Worm (Caenorhabditis elegans) whole organism, L1 larva: ENCODE data around the gene C37C3.18.
A peak's percentile ranks its signal among the peaks of the same experiment; 100 is the strongest.

Source experiments
- ceh-82 ChIP-seq, 3 experiments: fragments of 150-350 bp in 1 of 3; sonication (generic microtip) in 2 of 3; optimal IDR thresholded peaks; 2 replicates each; lab custom pipeline; 2014 to 2017; ENCODE audit warnings: missing biosample characterization in 3 of 3, missing genetic modification characterization in 3 of 3
- ceh-90 ChIP-seq: sonication (generic microtip); optimal IDR thresholded peaks from 2 replicates; lab custom pipeline; 2016; ENCODE audit warnings: missing genetic modification characterization, missing compliant biosample characterization
- ces-1 ChIP-seq: fragments of 150-350 bp; optimal IDR thresholded peaks from 2 replicates; lab custom pipeline; 2014; ENCODE audit warnings: missing biosample characterization, missing genetic modification reagents, missing genetic modification characterization
- dpl-1 ChIP-seq, 3 experiments: fragments of 150-350 bp in 2 of 3; sonication (generic microtip) in 1 of 3; optimal IDR thresholded peaks; 2 replicates each; lab custom pipeline; 2014 to 2017; ENCODE audit warnings: missing biosample characterization in 3 of 3, missing genetic modification characterization in 3 of 3, missing genetic modification reagents in 3 of 3
- dsc-1 ChIP-seq: sonication (generic microtip); optimal IDR thresholded peaks from 2 replicates; lab custom pipeline; 2016; ENCODE audit warnings: mild to moderate bottlenecking, missing genetic modification characterization, missing compliant biosample characterization
- efl-1 ChIP-seq, 4 experiments: fragments of 150-350 bp; optimal IDR thresholded peaks in 3 of 4; peaks in 1 of 4; 1 replicate in 1 of 4; 2 replicates in 3 of 4; lab custom pipeline; 2014; ENCODE audit warnings: missing biosample characterization in 2 of 4, missing genetic modification characterization in 2 of 4, missing genetic modification reagents in 2 of 4
- elt-2 ChIP-seq: sonication (generic microtip); optimal IDR thresholded peaks from 2 replicates; lab custom pipeline; 2016; ENCODE audit warnings: missing genetic modification characterization, mild to moderate bottlenecking, inconsistent platforms, missing compliant biosample characterization, missing genetic modification reagents
- elt-3 ChIP-seq, 6 experiments: fragments of 150-350 bp in 1 of 6; sonication (generic microtip); optimal IDR thresholded peaks; 2 replicates each; lab custom pipeline; 2017 to 2018; ENCODE audit warnings: missing biosample characterization in 6 of 6, missing genetic modification characterization in 6 of 6, inconsistent platforms in 1 of 6
- fkh-10 ChIP-seq: sonication (generic microtip); optimal IDR thresholded peaks from 2 replicates; lab custom pipeline; 2017; ENCODE audit warnings: missing biosample characterization, missing genetic modification reagents, missing genetic modification characterization
- fkh-4 ChIP-seq: sonication (generic microtip); optimal IDR thresholded peaks from 2 replicates; lab custom pipeline; 2016; ENCODE audit warnings: missing compliant biosample characterization, missing genetic modification characterization, borderline replicate concordance
- hlh-17 ChIP-seq: fragments of 200-800 bp; sonication (Bioruptor generic); optimal IDR thresholded peaks from 2 replicates; lab custom pipeline; 2018; ENCODE audit warnings: missing genetic modification characterization, mild to moderate bottlenecking, missing compliant biosample characterization, moderate library complexity, borderline replicate concordance
- hpl-2 ChIP-seq: fragments of 150-350 bp; optimal IDR thresholded peaks from 2 replicates; lab custom pipeline; 2014; ENCODE audit warnings: missing biosample characterization, missing genetic modification reagents, missing genetic modification characterization
- isw-1 ChIP-seq: fragments of 200-800 bp; sonication (Bioruptor generic); IDR thresholded peaks from 2 replicates; pipeline ENCODE4 v1.3.6; 2022; ENCODE audit warnings: missing genetic modification characterization, missing compliant biosample characterization
- lin-39 ChIP-seq: fragments of 150-350 bp; optimal IDR thresholded peaks from 2 replicates; lab custom pipeline; 2014; ENCODE audit warnings: missing biosample characterization, missing genetic modification reagents, missing genetic modification characterization
- lir-3 ChIP-seq: sonication (generic microtip); optimal IDR thresholded peaks from 2 replicates; lab custom pipeline; 2016; ENCODE audit warnings: mild to moderate bottlenecking, missing genetic modification characterization, moderate library complexity, missing compliant biosample characterization; ENCODE audit not compliant: poor library complexity
- mef-2 ChIP-seq: fragments of 150-350 bp; optimal IDR thresholded peaks from 2 replicates; lab custom pipeline; 2014; ENCODE audit warnings: missing biosample characterization, missing genetic modification characterization
- mep-1 ChIP-seq: fragments of 150-350 bp; optimal IDR thresholded peaks from 2 replicates; lab custom pipeline; 2014; ENCODE audit warnings: missing biosample characterization, missing genetic modification characterization
- nhr-11 ChIP-seq: fragments of 150-350 bp; optimal IDR thresholded peaks from 2 replicates; lab custom pipeline; 2014; ENCODE audit warnings: missing biosample characterization, missing genetic modification characterization
- nhr-20 ChIP-seq: sonication (generic microtip); optimal IDR thresholded peaks from 2 replicates; lab custom pipeline; 2016; ENCODE audit warnings: mild to moderate bottlenecking, missing genetic modification characterization, missing compliant biosample characterization
- pax-3 ChIP-seq: fragments of 200-800 bp; sonication (Bioruptor generic); optimal IDR thresholded peaks from 2 replicates; lab custom pipeline; 2018; ENCODE audit warnings: mild to moderate bottlenecking, missing genetic modification characterization, moderate library complexity, missing compliant biosample characterization
- rnt-1 ChIP-seq: sonication (generic microtip); optimal IDR thresholded peaks from 2 replicates; lab custom pipeline; 2016; ENCODE audit warnings: mild to moderate bottlenecking, missing genetic modification characterization, moderate library complexity, missing compliant biosample characterization
- snpc-4 ChIP-seq: fragments of 150-350 bp; optimal IDR thresholded peaks from 2 replicates; lab custom pipeline; 2014; ENCODE audit warnings: missing biosample characterization, missing genetic modification characterization
- sox-4 ChIP-seq: sonication (generic microtip); optimal IDR thresholded peaks from 2 replicates; lab custom pipeline; 2016; ENCODE audit warnings: missing genetic modification characterization, missing compliant biosample characterization
- sptf-1 ChIP-seq: fragments of 150-350 bp; optimal IDR thresholded peaks from 2 replicates; lab custom pipeline; 2014; ENCODE audit warnings: missing biosample characterization, missing genetic modification characterization
- sup-37 ChIP-seq: fragments of 200-800 bp; sonication (Bioruptor generic); optimal IDR thresholded peaks from 2 replicates; lab custom pipeline; 2018; ENCODE audit warnings: mild to moderate bottlenecking, missing genetic modification characterization, missing compliant biosample characterization
- tbx-2 ChIP-seq: sonication (generic microtip); optimal IDR thresholded peaks from 2 replicates; lab custom pipeline; 2016; ENCODE audit warnings: missing genetic modification characterization, missing compliant biosample characterization
- tlp-1 ChIP-seq: fragments of 150-350 bp; optimal IDR thresholded peaks from 2 replicates; lab custom pipeline; 2014; ENCODE audit warnings: missing biosample characterization, missing genetic modification characterization
- unc-130 ChIP-seq: fragments of 150-350 bp; optimal IDR thresholded peaks from 2 replicates; lab custom pipeline; 2017; ENCODE audit warnings: missing biosample characterization, missing genetic modification characterization, inconsistent platforms
- unc-30 ChIP-seq: sonication (generic microtip); optimal IDR thresholded peaks from 2 replicates; lab custom pipeline; 2017; ENCODE audit warnings: missing biosample characterization, missing genetic modification characterization
- unc-86 ChIP-seq: sonication (generic microtip); optimal IDR thresholded peaks from 2 replicates; lab custom pipeline; 2016; ENCODE audit warnings: missing genetic modification characterization, missing compliant biosample characterization
- unc-98 ChIP-seq: fragments of 200-800 bp; sonication (Bioruptor generic); IDR thresholded peaks from 2 replicates; pipeline ENCODE4 v1.3.6; 2022; ENCODE audit warnings: missing genetic modification characterization, missing compliant biosample characterization
- vab-15 ChIP-seq: sonication (generic microtip); optimal IDR thresholded peaks from 2 replicates; lab custom pipeline; 2017; ENCODE audit warnings: missing genotype, mild to moderate bottlenecking, missing genetic modification characterization, missing compliant biosample characterization
- ztf-4 ChIP-seq: fragments of 150-350 bp; optimal IDR thresholded peaks from 2 replicates; lab custom pipeline; 2014; ENCODE audit warnings: missing biosample characterization, missing genetic modification characterization

The C37C3.18 gene

DNA sequence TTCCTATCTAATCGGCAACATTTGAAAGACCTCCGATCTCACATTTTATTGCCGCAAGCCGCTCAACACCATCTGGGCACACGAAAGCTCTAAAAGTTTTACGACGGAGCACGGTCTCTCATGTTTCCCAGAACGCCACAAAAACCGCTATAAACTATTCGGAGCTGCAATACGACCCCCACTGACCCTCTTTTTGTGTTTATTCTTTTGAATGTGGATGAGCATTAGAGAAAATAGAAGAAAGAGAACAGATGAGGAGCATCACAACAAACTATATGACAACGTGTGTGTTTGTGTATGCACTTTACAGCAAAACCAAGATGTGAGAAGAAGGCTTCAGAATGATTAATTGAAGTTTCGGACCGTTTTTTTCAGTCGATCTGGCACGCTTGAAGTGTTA, 30.7 kb upstream of the C37C3.18 start:
- TF ChIP-seq dsc-1 (tag; lab: Kevin White, UChicago) (peak; percentile 70), efl-1 (optimal IDR thresholded peaks at IDR 0.05; lab: Kevin White, UChicago) (no peak), efl-1 (GFP tag; optimal IDR thresholded peaks at IDR 0.05 in 1 of 2; lab: Kevin White, UChicago) (peak in 1 of 2 experiments; percentile 72), unc-130 (tag; lab: Kevin White, UChicago) (no peak)

DNA sequence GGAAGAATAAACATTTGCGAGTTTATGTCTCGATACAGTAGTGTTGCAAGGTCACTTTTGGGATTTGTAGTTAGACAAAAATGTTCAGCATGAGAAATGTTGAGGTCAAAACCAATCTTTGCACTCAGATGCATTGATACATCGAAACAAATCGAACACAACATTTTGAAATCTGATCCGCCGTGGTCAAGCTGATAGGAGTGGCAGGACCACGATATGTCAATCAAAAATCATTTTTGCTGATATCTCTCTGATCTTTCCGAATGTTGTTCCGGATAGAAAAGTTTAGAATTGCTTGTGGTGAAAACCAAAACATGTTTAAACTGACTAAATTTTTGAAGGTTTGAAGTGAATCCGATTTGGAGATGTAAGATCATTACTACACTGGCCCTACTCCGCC, 29.0 kb upstream of the C37C3.18 start:
- TF ChIP-seq snpc-4 (tag; lab: Kevin White, UChicago) (no peak), sup-37 (GFP tag; lab: Kevin White, UChicago) (no peak), unc-98 (GFP tag; lab: Robert Waterston, UW) (no peak), ceh-90 (tag; lab: Kevin White, UChicago) (no peak), unc-130 (tag; lab: Kevin White, UChicago) (no peak), elt-3 (tag; optimal IDR thresholded peaks at IDR 0.05; lab: Kevin White, UChicago) (no peak), fkh-4 (tag; lab: Kevin White, UChicago) (no peak)

DNA sequence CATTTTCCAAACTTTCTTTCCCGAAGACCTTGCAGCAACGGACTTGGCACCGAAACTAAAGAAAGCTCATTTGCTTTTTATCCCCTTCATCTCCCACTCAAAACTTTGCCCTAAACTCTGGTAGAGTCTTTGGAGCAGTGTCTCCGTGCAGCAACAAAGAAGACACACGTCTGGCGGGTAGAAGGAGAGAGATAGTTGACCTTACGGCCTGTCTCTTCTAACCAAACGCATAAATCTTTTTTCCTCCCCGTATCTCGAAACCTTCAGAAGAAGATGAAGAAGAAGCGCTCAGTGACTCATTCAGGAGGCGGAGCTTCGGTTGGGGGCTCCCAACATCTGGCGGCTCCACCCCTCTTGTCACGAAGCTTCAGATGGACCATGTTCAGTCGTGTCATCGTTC, 28.4 kb upstream of the C37C3.18 start:
- TF ChIP-seq ceh-82 (tag; optimal IDR thresholded peaks at IDR 0.05; lab: Kevin White, UChicago) (no peak), snpc-4 (tag; lab: Kevin White, UChicago) (no peak), sox-4 (tag; lab: Kevin White, UChicago) (no peak), dsc-1 (tag; lab: Kevin White, UChicago) (peak; percentile 49), pax-3 (no peak), hpl-2 (no peak), mep-1 (tag; lab: Kevin White, UChicago) (no peak), fkh-10 (no peak), rnt-1 (tag; lab: Kevin White, UChicago) (peak; percentile 54), vab-15 (tag; lab: Kevin White, UChicago) (no peak), ces-1 (GFP tag; lab: Kevin White, UChicago) (no peak), lir-3 (tag; lab: Kevin White, UChicago) (no peak), mef-2 (tag; lab: Kevin White, UChicago) (no peak)

DNA sequence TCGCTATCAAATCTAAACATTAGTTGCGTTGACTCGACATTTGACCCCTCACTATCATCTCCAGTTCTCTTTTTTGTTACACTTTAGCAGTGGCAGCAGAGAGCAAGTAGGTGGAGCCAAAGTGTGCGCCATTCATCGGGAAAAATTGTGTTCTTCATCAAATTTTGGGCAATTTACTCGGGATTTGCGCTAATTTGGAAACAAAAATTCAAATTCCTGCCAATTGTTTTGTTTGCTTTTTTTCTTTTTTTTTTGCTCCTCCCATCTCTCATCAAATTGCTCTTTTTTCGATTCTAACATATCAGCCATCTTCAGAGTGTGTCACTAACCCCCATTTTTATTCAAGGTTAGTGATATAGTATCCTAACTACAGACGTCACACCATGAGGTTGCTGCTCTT, 27.9 kb upstream of the C37C3.18 start, which contains the start of gene mig-6:
Gene mig-6, plus strand, starts transcription at position 301 of the 400 bp plus-strand sequence.
- TF ChIP-seq unc-30 (tag; lab: Kevin White, UChicago) (no peak), elt-2 (tag; lab: Kevin White, UChicago) (no peak), sup-37 (GFP tag; lab: Kevin White, UChicago) (no peak), ztf-4 (tag; lab: Kevin White, UChicago) (no peak), tbx-2 (tag; lab: Kevin White, UChicago) (no peak), sox-4 (tag; lab: Kevin White, UChicago) (no peak), nhr-11 (tag; lab: Kevin White, UChicago) (no peak), lin-39 (tag; lab: Kevin White, UChicago) (no peak), hlh-17 (GFP tag; lab: Kevin White, UChicago) (no peak), tlp-1 (tag; lab: Kevin White, UChicago) (no peak), nhr-20 (tag; lab: Kevin White, UChicago) (no peak), dsc-1 (tag; lab: Kevin White, UChicago) (no peak), unc-86 (tag; lab: Kevin White, UChicago) (no peak), sptf-1 (tag; lab: Kevin White, UChicago) (no peak), dpl-1 (GFP tag; optimal IDR thresholded peaks at IDR 0.05; lab: Kevin White, UChicago) (no peak), fkh-4 (tag; lab: Kevin White, UChicago) (no peak)

DNA sequence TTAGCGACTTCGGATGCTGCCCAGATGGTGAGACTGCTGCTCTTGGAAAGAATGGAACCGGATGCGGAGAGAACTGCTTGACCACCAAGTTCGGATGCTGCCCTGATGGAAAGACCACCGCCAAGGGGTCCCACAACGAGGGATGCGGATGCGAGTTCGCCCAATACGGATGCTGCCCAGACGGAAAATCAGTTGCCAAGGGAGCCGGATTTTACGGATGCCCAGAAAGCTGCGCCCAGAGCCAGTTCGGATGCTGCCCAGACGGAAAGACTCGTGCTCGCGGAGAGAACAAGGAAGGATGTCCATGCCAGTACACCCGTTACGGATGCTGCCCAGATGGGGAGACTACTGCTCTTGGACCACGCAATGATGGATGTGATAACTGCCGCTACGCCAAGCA, 23.8 kb upstream of the C37C3.18 start:
- no peak for TF ChIP-seq isw-1 (GFP tag; lab: Robert Waterston, UW)
- TF ChIP-seq efl-1 (optimal IDR thresholded peaks at IDR 0.05; lab: Kevin White, UChicago): no peak
- TF ChIP-seq efl-1 (GFP tag; optimal IDR thresholded peaks at IDR 0.05 in 1 of 2; lab: Kevin White, UChicago): peak in 1 of 2 experiments; percentile 65
